Worm (Caenorhabditis elegans) whole organism, midembryonic: ENCODE data around the gene C16C4.1.

ENCODE experiments used
- cog-1 ChIP-seq: sonication (generic microtip); optimal IDR thresholded peaks from 2 replicates; lab custom pipeline; 2016; ENCODE audit warnings: missing genetic modification characterization, missing compliant biosample characterization
- flt-1 ChIP-seq: fragments of 200-800 bp; sonication (Bioruptor generic); IDR thresholded peaks from 2 replicates; pipeline ENCODE4 v1.3.6; 2022; ENCODE audit warnings: missing genetic modification characterization, missing compliant biosample characterization
- ref-1 ChIP-seq: fragments of 200-800 bp; sonication (Bioruptor generic); conservative IDR thresholded peaks from 2 replicates; pipeline ENCODE4 v1.3.6; 2022; ENCODE audit warnings: missing genetic modification reagents, missing genetic modification characterization, missing compliant biosample characterization
- tab-1 ChIP-seq: fragments of 200-800 bp; sonication (Bioruptor generic); IDR thresholded peaks from 2 replicates; pipeline ENCODE4 v1.3.6; 2022; ENCODE audit warnings: missing genetic modification characterization, missing compliant biosample characterization
- ztf-23 ChIP-seq: fragments of 200-800 bp; sonication (Bioruptor generic); IDR thresholded peaks from 2 replicates; pipeline ENCODE4 v1.3.6; 2022; ENCODE audit warnings: missing genetic modification reagents, missing genetic modification characterization, missing compliant biosample characterization
- ztf-29 ChIP-seq: fragments of 200-800 bp; sonication (Bioruptor generic); IDR thresholded peaks from 2 replicates; pipeline ENCODE4 v1.3.6; 2022; ENCODE audit warnings: missing genetic modification reagents, missing genetic modification characterization, missing compliant biosample characterization

DNA sequence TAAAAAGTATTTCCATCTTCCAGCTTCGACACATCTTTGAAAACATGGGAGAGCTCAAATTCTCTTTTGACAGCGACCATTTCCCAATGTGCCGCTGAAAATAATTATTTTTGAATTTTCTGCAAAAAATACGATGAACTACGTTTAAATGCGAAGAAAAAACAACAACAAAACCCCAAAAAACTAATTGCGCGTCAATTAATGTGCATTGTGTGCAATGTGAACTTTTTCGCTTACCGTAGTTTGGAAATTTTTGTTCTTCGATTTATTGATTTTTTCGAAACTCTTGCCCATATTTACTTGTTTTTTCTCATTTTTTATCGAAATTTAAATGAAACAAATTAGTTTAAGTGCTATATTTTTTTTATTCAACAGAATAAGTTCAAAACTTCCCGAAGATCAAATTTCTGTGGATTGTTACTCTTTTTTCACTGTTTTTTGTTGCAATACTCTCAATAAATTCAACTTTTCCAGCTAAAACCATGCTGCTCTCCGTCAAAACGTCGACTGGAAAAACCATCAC, 28.7 kb downstream of the C16C4.1 start, which contains the start of the genes bath-2 and F52C6.4:
- TF ChIP-seq ztf-23 (GFP tag; lab: Robert Waterston, UW) (no peak), flt-1 (GFP tag; lab: Robert Waterston, UW) (no peak), ztf-29 (GFP tag; lab: Robert Waterston, UW) (no peak), tab-1 (GFP tag; lab: Robert Waterston, UW) (no peak), cog-1 (tag; lab: Kevin White, UChicago) (no peak), ref-1 (GFP tag; lab: Robert Waterston, UW) (no peak)
